Fruit fly (Drosophila melanogaster): ENCODE measurements around the gene Rga.

Gene Rga

DNA sequence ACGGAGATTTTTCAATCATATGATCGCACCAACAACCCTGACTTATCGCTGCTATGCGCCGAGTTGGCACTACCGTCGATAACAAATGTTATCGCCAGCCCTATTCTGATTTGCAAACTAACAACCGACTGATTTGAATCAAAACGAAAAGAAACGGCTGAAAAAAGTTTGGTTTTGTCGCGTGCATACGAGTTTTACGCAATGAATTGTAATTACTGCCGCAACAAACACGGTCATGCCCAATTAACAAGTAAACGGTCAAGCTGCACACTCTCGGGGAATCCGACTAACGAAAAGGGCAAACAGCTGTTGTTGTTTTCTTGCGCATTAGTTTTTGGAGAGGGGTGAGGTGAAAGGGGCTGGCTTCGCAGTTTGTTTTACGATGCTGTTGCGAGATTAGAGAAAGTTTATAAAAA lies 48.1 kb downstream of the Rga start, which contains the start of the genes CG14671 and CG12746 (continued):
- TF ChIP-seq chif (GFP tag; optimal IDR thresholded peaks at IDR 0.05) = no peak
- no peak for TF ChIP-seq CG6813 (GFP tag; optimal IDR thresholded peaks at IDR 0.05)
- no peak for TF ChIP-seq sqz (GFP tag; optimal IDR thresholded peaks at IDR 0.05)
- 0 out of 3 replicates have a peak, but pooled peaks have one; percentile 17 for TF ChIP-seq row (GFP tag; IDR thresholded peaks at IDR 0.05)
- no peak for TF ChIP-seq bcd (GFP tag; optimal IDR thresholded peaks at IDR 0.05)
- TF ChIP-seq D (optimal IDR thresholded peaks at IDR 0.05) = no peak
- TF ChIP-seq D (GFP tag; optimal IDR thresholded peaks at IDR 0.05) = no peak
- no peak for TF ChIP-seq ken (GFP tag; IDR thresholded peaks at IDR 0.05)
- no peak for TF ChIP-seq shn (GFP tag; optimal IDR thresholded peaks at IDR 0.05)
- TF ChIP-seq gce (GFP tag; IDR thresholded peaks at IDR 0.05) = no peak
- no peak for TF ChIP-seq CG12104 (GFP tag; optimal IDR thresholded peaks at IDR 0.05)
- TF ChIP-seq run (tag; optimal IDR thresholded peaks at IDR 0.05) = no peak
- TF ChIP-seq CG10979 (tag; optimal IDR thresholded peaks at IDR 0.05) = no peak
- no peak for TF ChIP-seq seq (GFP tag; IDR thresholded peaks at IDR 0.05)
- TF ChIP-seq Fer1 (GFP tag; optimal IDR thresholded peaks at IDR 0.05) = no peak
- peak; percentile 21 for TF ChIP-seq kni (GFP tag; optimal IDR thresholded peaks at IDR 0.05)
- TF ChIP-seq CG3407 (GFP tag; optimal IDR thresholded peaks at IDR 0.05) = no peak
- TF ChIP-seq Opbp (GFP tag; IDR thresholded peaks at IDR 0.05; ENCODE audit: partially characterized antibody) = 0 out of 3 replicates have a peak, but pooled peaks have one; percentile 13
- TF ChIP-seq CG3163 (GFP tag; optimal IDR thresholded peaks at IDR 0.05) = no peak
- TF ChIP-seq Meics (GFP tag; optimal IDR thresholded peaks at IDR 0.05) = no peak
- TF ChIP-seq CG8388 (GFP tag; optimal IDR thresholded peaks at IDR 0.05) = no peak
- TF ChIP-seq Doc3 (GFP tag; IDR thresholded peaks at IDR 0.05; ENCODE audit: partially characterized antibody) = no peak
- TF ChIP-seq unpg (GFP tag; optimal IDR thresholded peaks at IDR 0.05) = no peak
- no peak for TF ChIP-seq corto (GFP tag; optimal IDR thresholded peaks at IDR 0.05)
- no peak for TF ChIP-seq sima (GFP tag; optimal IDR thresholded peaks at IDR 0.05)
- TF ChIP-seq CG12155 (GFP tag; optimal IDR thresholded peaks at IDR 0.05) = no peak
- TF ChIP-seq CG2116 (GFP tag; optimal IDR thresholded peaks at IDR 0.05) = peak; percentile 78
- no peak for TF ChIP-seq CG33557 (GFP tag; optimal IDR thresholded peaks at IDR 0.05)
- peak in 1 of 2 experiments; percentile 18 for TF ChIP-seq Pdp1 (GFP tag; optimal IDR thresholded peaks at IDR 0.05)
- TF ChIP-seq Ravus (GFP tag; IDR thresholded peaks at IDR 0.05) = no peak
- no peak for TF ChIP-seq slou (GFP tag; optimal IDR thresholded peaks at IDR 0.05)
- no peak for TF ChIP-seq CHES-1-like (GFP tag; optimal IDR thresholded peaks at IDR 0.05)
- no peak for TF ChIP-seq ash1 (GFP tag; optimal IDR thresholded peaks at IDR 0.05)
- TF ChIP-seq CG10366 (GFP tag; IDR thresholded peaks at IDR 0.05) = no peak
- 0 out of 3 replicates have a peak, but pooled peaks have one; percentile 26 for TF ChIP-seq Mrtf (GFP tag; IDR thresholded peaks at IDR 0.05)
- TF ChIP-seq ara (GFP tag; IDR thresholded peaks at IDR 0.05) = no peak
- TF ChIP-seq CG2712 (tag; optimal IDR thresholded peaks at IDR 0.05) = peak; percentile 39
- TF ChIP-seq Elba2 (GFP tag; optimal IDR thresholded peaks at IDR 0.05) = peak; percentile 7
- TF ChIP-seq nom (GFP tag; optimal IDR thresholded peaks at IDR 0.05) = peak; percentile 4
- TF ChIP-seq CG17328 (GFP tag; IDR thresholded peaks at IDR 0.05) = no peak
- peak; percentile 23 for TF ChIP-seq exex (tag; optimal IDR thresholded peaks at IDR 0.05)
- no peak for TF ChIP-seq CG18599 (GFP tag; optimal IDR thresholded peaks at IDR 0.05)
- no peak for TF ChIP-seq CG12219 (GFP tag; optimal IDR thresholded peaks at IDR 0.05)
- peak; percentile 60 for TF ChIP-seq Dp (GFP tag; optimal IDR thresholded peaks at IDR 0.05)
- no peak for TF ChIP-seq chinmo (GFP tag; IDR thresholded peaks at IDR 0.05; ENCODE audit: partially characterized antibody)
- TF ChIP-seq Lhr (GFP tag; optimal IDR thresholded peaks at IDR 0.05) = no peak
- TF ChIP-seq Hey (tag; optimal IDR thresholded peaks at IDR 0.05) = no peak
- no peak for TF ChIP-seq CG11093 (GFP tag; IDR thresholded peaks at IDR 0.05)
- no peak for TF ChIP-seq CG12769 (tag; optimal IDR thresholded peaks at IDR 0.05)
- no peak for TF ChIP-seq wek (GFP tag; optimal IDR thresholded peaks at IDR 0.05)
- TF ChIP-seq CG11085 (GFP tag; IDR thresholded peaks at IDR 0.05) = no peak

All from whole organism, embryonic.